Worm (Caenorhabditis elegans): ENCODE measurements around the gene W04G3.5.

W04G3.5 gene

ce11 chrX:11033952-11034287, 39.5 kb upstream of the W04G3.5 start:
- TF ChIP-seq T23F11.4 (GFP tag; optimal IDR thresholded peaks at IDR 0.05) (no peak), ceh-31 (tag; optimal IDR thresholded peaks at IDR 0.05) (peak; percentile 6)

ce11 chrX:11034430-11035117, 38.9 kb upstream of the W04G3.5 start:
- TF ChIP-seq zip-5 (tag; optimal IDR thresholded peaks at IDR 0.05), result no peak
- TF ChIP-seq ceh-22 (tag; optimal IDR thresholded peaks at IDR 0.05), result no peak
- no peak for TF ChIP-seq gmeb-2 (tag; optimal IDR thresholded peaks at IDR 0.05)
- peak; percentile 73 for TF ChIP-seq ceh-48 (tag; optimal IDR thresholded peaks at IDR 0.05)
- TF ChIP-seq fax-1 (tag; optimal IDR thresholded peaks at IDR 0.05), result no peak
- peak; percentile 58 for TF ChIP-seq ceh-31 (tag; optimal IDR thresholded peaks at IDR 0.05)
- peak; percentile 13 for TF ChIP-seq ref-2 (tag; optimal IDR thresholded peaks at IDR 0.05)
- TF ChIP-seq rnt-1 (tag; optimal IDR thresholded peaks at IDR 0.05), result no peak
- peak; percentile 13 for TF ChIP-seq ceh-18 (tag; optimal IDR thresholded peaks at IDR 0.05)
- TF ChIP-seq pax-1 (tag; optimal IDR thresholded peaks at IDR 0.05), result no peak
- peak; percentile 44 for TF ChIP-seq hlh-6 (tag; optimal IDR thresholded peaks at IDR 0.05)
- TF ChIP-seq ceh-19 (GFP tag; optimal IDR thresholded peaks at IDR 0.05), result no peak
- TF ChIP-seq tbx-2 (tag; optimal IDR thresholded peaks at IDR 0.05), result peak; percentile 12
- TF ChIP-seq T23F11.4 (GFP tag; optimal IDR thresholded peaks at IDR 0.05), result no peak
- TF ChIP-seq dve-1 (tag; optimal IDR thresholded peaks at IDR 0.05), result no peak
- peak; percentile 52 for TF ChIP-seq unc-55 (GFP tag; optimal IDR thresholded peaks at IDR 0.05)
- TF ChIP-seq dmd-4 (tag; optimal IDR thresholded peaks at IDR 0.05; ENCODE audit: borderline replicate concordance), result peak; percentile 4
- no peak for TF ChIP-seq madf-2 (tag; optimal IDR thresholded peaks at IDR 0.05)
- TF ChIP-seq hlh-30 (tag; optimal IDR thresholded peaks at IDR 0.05; ENCODE audit: insufficient read depth), result no peak
- TF ChIP-seq sox-2 (GFP tag; IDR thresholded peaks at IDR 0.05), result no peak
- TF ChIP-seq elt-4 (tag; optimal IDR thresholded peaks at IDR 0.05), result no peak
- peak; percentile 28 for TF ChIP-seq ama-1 (optimal IDR thresholded peaks at IDR 0.05)
- peak; percentile 46 for TF ChIP-seq unc-42 (tag; optimal IDR thresholded peaks at IDR 0.05)
- TF ChIP-seq nfya-1 (tag; optimal IDR thresholded peaks at IDR 0.05), result peak; percentile 41
- TF ChIP-seq odd-2 (tag; optimal IDR thresholded peaks at IDR 0.05), result no peak
- TF ChIP-seq unc-3 (GFP tag; conservative IDR thresholded peaks at IDR 0.05), result no peak
- TF ChIP-seq unc-3 (tag; optimal IDR thresholded peaks at IDR 0.05), result no peak

ce11 chrX:11035563-11035962, 37.9 kb upstream of the W04G3.5 start:
- TF ChIP-seq unc-55 (GFP tag; optimal IDR thresholded peaks at IDR 0.05), result peak; percentile 70
- TF ChIP-seq dmd-4 (tag; optimal IDR thresholded peaks at IDR 0.05; ENCODE audit: borderline replicate concordance), result no peak
- TF ChIP-seq pat-9 (tag; optimal IDR thresholded peaks at IDR 0.05), result peak; percentile 70
- peak; percentile 16 for TF ChIP-seq nfya-1 (tag; optimal IDR thresholded peaks at IDR 0.05)
- peak; percentile 57 for TF ChIP-seq ceh-18 (tag; optimal IDR thresholded peaks at IDR 0.05)
- TF ChIP-seq hlh-8 (tag; optimal IDR thresholded peaks at IDR 0.05), result no peak
- TF ChIP-seq hlh-15 (tag; optimal IDR thresholded peaks at IDR 0.05), result no peak
- no peak for TF ChIP-seq sox-4 (tag; optimal IDR thresholded peaks at IDR 0.05)
- TF ChIP-seq rnt-1 (tag; optimal IDR thresholded peaks at IDR 0.05), result peak; percentile 84
- TF ChIP-seq dve-1 (tag; optimal IDR thresholded peaks at IDR 0.05), result no peak

- TF ChIP-seq ref-2 (tag; optimal IDR thresholded peaks at IDR 0.05) (peak; percentile 50), hlh-8 (tag; optimal IDR thresholded peaks at IDR 0.05) (no peak), elt-2 (tag; optimal IDR thresholded peaks at IDR 0.05) (peak; percentile 78), nfya-1 (tag; optimal IDR thresholded peaks at IDR 0.05) (peak; percentile 10)
These were observed 37.1 kb upstream of the W04G3.5 start for ce11 chrX:11036114-11037087.

All from whole organism, late embryonic.